Worm (Caenorhabditis elegans) whole organism, midembryonic: ENCODE measurements around the gene mex-5.

Source experiments
- T22C8.4 ChIP-seq: fragments of 200-800 bp; sonication (Bioruptor generic); IDR thresholded peaks from 2 replicates; pipeline ENCODE4 v1.3.6; 2022; ENCODE audit warnings: missing genetic modification characterization, missing compliant biosample characterization
- cog-1 ChIP-seq: sonication (generic microtip); optimal IDR thresholded peaks from 2 replicates; lab custom pipeline; 2016; ENCODE audit warnings: missing genetic modification characterization, missing compliant biosample characterization
- flt-1 ChIP-seq: fragments of 200-800 bp; sonication (Bioruptor generic); IDR thresholded peaks from 2 replicates; pipeline ENCODE4 v1.3.6; 2022; ENCODE audit warnings: missing genetic modification characterization, missing compliant biosample characterization
- tab-1 ChIP-seq: fragments of 200-800 bp; sonication (Bioruptor generic); IDR thresholded peaks from 2 replicates; pipeline ENCODE4 v1.3.6; 2022; ENCODE audit warnings: missing genetic modification characterization, missing compliant biosample characterization

- TF ChIP-seq cog-1 (tag; lab: Kevin White, UChicago): no peak
- TF ChIP-seq tab-1: no peak
- TF ChIP-seq T22C8.4 (GFP tag; lab: Robert Waterston, UW): no peak
- TF ChIP-seq flt-1 (GFP tag; lab: Robert Waterston, UW): no peak
Measured at ce11 chrIV:13346078-13346477, 7.4 kb upstream of the mex-5 start.
